Fruit fly (Drosophila melanogaster) whole organism, adult: ENCODE results near the gene CG43095.

Experiments used
- CG11617 ChIP-seq: fragments of 200-800 bp; sonication (Bioruptor generic); optimal IDR thresholded peaks from 2 replicates; lab custom pipeline; 2017; ENCODE audit warnings: mild to moderate bottlenecking, missing biosample characterization, missing genetic modification reagents, missing genetic modification characterization
- Crg-1 ChIP-seq: fragments of 200-800 bp; sonication (Bioruptor generic); optimal IDR thresholded peaks from 2 replicates; lab custom pipeline; 2016; ENCODE audit warnings: missing biosample characterization, missing genetic modification characterization
- cic ChIP-seq: fragments of 200-800 bp; sonication (Bioruptor generic); optimal IDR thresholded peaks from 2 replicates; lab custom pipeline; 2017; ENCODE audit warnings: missing biosample characterization, mild to moderate bottlenecking, missing genetic modification characterization, moderate library complexity
- kay ChIP-seq: fragments of 200-800 bp; sonication (Bioruptor generic); peaks from one replicate; lab custom pipeline; 2016; ENCODE audit warnings: missing biosample characterization, missing genetic modification characterization, borderline replicate concordance

dm6 chr3R:22803655-22804341 lies 32.2 kb upstream of the CG43095 start, which contains the start of gene CG7031:
- TF ChIP-seq cic = no peak
- no peak for TF ChIP-seq kay (GFP tag; lab: Kevin White, UChicago)
- TF ChIP-seq CG11617 = no peak
- TF ChIP-seq Crg-1 (GFP tag; lab: Kevin White, UChicago) = no peak
